Fruit fly (Drosophila melanogaster) whole organism, embryonic: ENCODE measurements around the gene CG32161.

Source experiments
- Awh ChIP-seq: fragments of 200-800 bp; sonication (Bioruptor generic); IDR thresholded peaks from 2 replicates; pipeline ENCODE4, ENCODE4 v1.3.6; 2022; ENCODE audit warnings: missing biosample characterization, missing genetic modification characterization
- Blimp-1 ChIP-seq: fragments of 200-800 bp; sonication (Bioruptor generic); optimal IDR thresholded peaks from 3 replicates; lab custom pipeline; 2018; ENCODE audit warnings: missing biosample characterization, missing genetic modification characterization, mild to moderate bottlenecking, moderate library complexity, missing genetic modification reagents
- CG10654 ChIP-seq: fragments of 200-800 bp; sonication (Bioruptor generic); optimal IDR thresholded peaks from 2 replicates; lab custom pipeline; 2016; ENCODE audit warnings: missing biosample characterization, missing genetic modification characterization
- CG12155 ChIP-seq: fragments of 200-800 bp; sonication (Bioruptor generic); optimal IDR thresholded peaks from 3 replicates; lab custom pipeline; 2016; ENCODE audit warnings: missing biosample characterization, missing genetic modification characterization
- CG13624 ChIP-seq: fragments of 200-800 bp; sonication (Bioruptor generic); optimal IDR thresholded peaks from 2 replicates; lab custom pipeline; 2016; ENCODE audit warnings: missing biosample characterization, missing genetic modification characterization
- CG17568 ChIP-seq: fragments of 200-800 bp; sonication (Bioruptor generic); optimal IDR thresholded peaks from 2 replicates; lab custom pipeline; 2018; ENCODE audit warnings: missing biosample characterization, mild to moderate bottlenecking, missing genetic modification characterization, moderate library complexity
- CG18262 ChIP-seq: fragments of 200-800 bp; optimal IDR thresholded peaks from 3 replicates; lab custom pipeline; 2019; ENCODE audit warnings: missing biosample characterization, mild to moderate bottlenecking, missing genetic modification characterization, moderate library complexity
- CG18599 ChIP-seq: fragments of 200-800 bp; sonication (Bioruptor generic); optimal IDR thresholded peaks from 3 replicates; lab custom pipeline; 2017; ENCODE audit warnings: missing biosample characterization, missing genetic modification characterization, mild to moderate bottlenecking, moderate library complexity, missing genetic modification reagents
- CG31365 ChIP-seq: fragments of 200-800 bp; sonication (Bioruptor generic); optimal IDR thresholded peaks from 2 replicates; lab custom pipeline; 2018; ENCODE audit warnings: missing biosample characterization, mild to moderate bottlenecking, missing genetic modification characterization
- CG34422 ChIP-seq: fragments of 200-800 bp; sonication (Bioruptor generic); IDR thresholded peaks from 3 replicates; pipeline ENCODE4 v1.3.6; 2022; ENCODE audit warnings: missing biosample characterization, missing genetic modification characterization
- CG3847 ChIP-seq: fragments of 200-800 bp; sonication (Bioruptor generic); IDR thresholded peaks from 2 replicates; pipeline ENCODE4 v1.3.6; 2022; ENCODE audit warnings: missing biosample characterization, missing genetic modification characterization
- CG3995 ChIP-seq: fragments of 200-800 bp; sonication (Bioruptor generic); optimal IDR thresholded peaks from 3 replicates; lab custom pipeline; 2016; ENCODE audit warnings: missing biosample characterization, missing genetic modification characterization
- CG4360 ChIP-seq: fragments of 200-800 bp; sonication (Bioruptor generic); IDR thresholded peaks from 2 replicates; pipeline ENCODE4 v1.3.6; 2022; ENCODE audit warnings: missing biosample characterization, missing genetic modification characterization
- CG9727 ChIP-seq: fragments of 200-800 bp; sonication (Bioruptor generic); optimal IDR thresholded peaks from 3 replicates; lab custom pipeline; 2017; ENCODE audit warnings: missing biosample characterization, mild to moderate bottlenecking, missing genetic modification characterization
- CTCF ChIP-seq: fragments of 200-800 bp; sonication (Bioruptor generic); optimal IDR thresholded peaks from 2 replicates; lab custom pipeline; 2017; ENCODE audit warnings: missing biosample characterization, mild to moderate bottlenecking, missing genetic modification characterization, moderate library complexity
- D19A ChIP-seq: fragments of 200-800 bp; optimal IDR thresholded peaks from 3 replicates; lab custom pipeline; 2019; ENCODE audit warnings: missing biosample characterization, mild to moderate bottlenecking, missing genetic modification characterization, moderate library complexity
- GATAe ChIP-seq: fragments of 200-800 bp; sonication (Bioruptor generic); conservative IDR thresholded peaks from 2 replicates; pipeline ENCODE4 v1.3.6; 2022; ENCODE audit warnings: missing biosample characterization, missing genetic modification characterization
- Hmr ChIP-seq: fragments of 200-800 bp; sonication (Bioruptor generic); optimal IDR thresholded peaks from 3 replicates; lab custom pipeline; 2017; ENCODE audit warnings: mild to moderate bottlenecking, missing biosample characterization, missing genetic modification reagents, missing genetic modification characterization
- Hr78 ChIP-seq, 2 experiments: fragments of 200-800 bp in 1 of 2; fragments of >200 bp in 1 of 2; sonication (Bioruptor generic) in 1 of 2; optimal IDR thresholded peaks; 2 replicates each; lab custom pipeline; 2017 to 2019; ENCODE audit warnings: missing biosample characterization in 2 of 2, missing genetic modification characterization in 2 of 2, mild to moderate bottlenecking in 1 of 2, moderate library complexity in 1 of 2
- Lhr ChIP-seq: fragments of 200-800 bp; sonication (Bioruptor generic); optimal IDR thresholded peaks from 3 replicates; lab custom pipeline; 2017; ENCODE audit warnings: mild to moderate bottlenecking, missing biosample characterization, missing genetic modification reagents, missing genetic modification characterization
- MBD-R2 ChIP-seq: fragments of 200-800 bp; sonication (Bioruptor generic); IDR thresholded peaks from 2 replicates; pipeline ENCODE4 v1.3.6; 2022; ENCODE audit warnings: missing biosample characterization, missing genetic modification characterization
- Med ChIP-seq: fragments of 200-800 bp; sonication (Bioruptor generic); peaks from one replicate; lab custom pipeline; 2016; ENCODE audit warnings: missing biosample characterization, missing genetic modification characterization, mild to moderate bottlenecking, inconsistent platforms, moderate library complexity
- Meics ChIP-seq: fragments of 200-800 bp; sonication (Bioruptor generic); optimal IDR thresholded peaks from 2 replicates; lab custom pipeline; 2017; ENCODE audit warnings: missing biosample characterization, mild to moderate bottlenecking, missing genetic modification characterization
- NfI ChIP-seq: fragments of 200-800 bp; sonication (Bioruptor generic); optimal IDR thresholded peaks from 3 replicates; lab custom pipeline; 2018; ENCODE audit warnings: missing biosample characterization, mild to moderate bottlenecking, missing genetic modification characterization, moderate library complexity
- Sox100B ChIP-seq: fragments of 200-800 bp; sonication (Bioruptor generic); optimal IDR thresholded peaks from 3 replicates; lab custom pipeline; 2018; ENCODE audit warnings: missing biosample characterization, mild to moderate bottlenecking, missing genetic modification characterization
- Xrp1 ChIP-seq: fragments of 200-800 bp; sonication (Bioruptor generic); IDR thresholded peaks from 2 replicates; pipeline ENCODE4 v1.3.6; 2022; ENCODE audit warnings: missing biosample characterization, missing genetic modification characterization
- ab ChIP-seq: fragments of 200-800 bp; sonication (Bioruptor generic); optimal IDR thresholded peaks from 2 replicates; lab custom pipeline; 2016; ENCODE audit warnings: missing biosample characterization, missing genetic modification characterization
- ase ChIP-seq: fragments of 200-800 bp; sonication (Bioruptor generic); IDR thresholded peaks from 3 replicates; pipeline ENCODE4 v1.3.6; 2022; ENCODE audit warnings: missing biosample characterization, missing genetic modification characterization
- br ChIP-seq: fragments of >200 bp; optimal IDR thresholded peaks from 2 replicates; lab custom pipeline; 2017
- cad ChIP-seq: fragments of >200 bp; optimal IDR thresholded peaks from 2 replicates; lab custom pipeline; 2017; ENCODE audit warnings: missing biosample characterization, missing genetic modification characterization
- ci ChIP-seq: fragments of 200-800 bp; sonication (Bioruptor generic); IDR thresholded peaks from 3 replicates; pipeline ENCODE4 v1.3.6; 2022; ENCODE audit warnings: missing biosample characterization, missing genetic modification characterization
- cwo ChIP-seq: fragments of 200-800 bp; sonication (Bioruptor generic); optimal IDR thresholded peaks from 3 replicates; lab custom pipeline; 2017; ENCODE audit warnings: missing biosample characterization, missing genetic modification characterization, mild to moderate bottlenecking, moderate library complexity, missing genetic modification reagents
- esg ChIP-seq: fragments of 200-800 bp; sonication (Bioruptor generic); conservative IDR thresholded peaks from 2 replicates; pipeline ENCODE4 v1.3.6; 2022; ENCODE audit warnings: missing biosample characterization, missing genetic modification characterization
- exex ChIP-seq: fragments of 200-800 bp; sonication (Bioruptor generic); optimal IDR thresholded peaks from 4 replicates; lab custom pipeline; 2018; ENCODE audit warnings: missing biosample characterization, mild to moderate bottlenecking, missing genetic modification characterization, moderate library complexity
- fd3F ChIP-seq: fragments of 200-800 bp; sonication (Bioruptor generic); optimal IDR thresholded peaks from 2 replicates; lab custom pipeline; 2018; ENCODE audit warnings: missing biosample characterization, mild to moderate bottlenecking, missing genetic modification characterization, moderate library complexity
- fd64A ChIP-seq: fragments of 200-800 bp; sonication (Bioruptor generic); optimal IDR thresholded peaks from 3 replicates; lab custom pipeline; 2018; ENCODE audit warnings: missing biosample characterization, mild to moderate bottlenecking, missing genetic modification characterization
- gcm ChIP-seq: fragments of 200-800 bp; sonication (Bioruptor generic); optimal IDR thresholded peaks from 2 replicates; lab custom pipeline; 2019; ENCODE audit warnings: missing biosample characterization, mild to moderate bottlenecking, missing genetic modification characterization, moderate library complexity
- grn ChIP-seq: fragments of 200-800 bp; sonication (Bioruptor generic); optimal IDR thresholded peaks from 3 replicates; lab custom pipeline; 2017; ENCODE audit warnings: missing biosample characterization, missing genetic modification characterization
- hkb ChIP-seq, 2 experiments: fragments of 200-800 bp in 1 of 2; fragments of >200 bp in 1 of 2; sonication (Bioruptor generic) in 1 of 2; IDR thresholded peaks in 1 of 2; optimal IDR thresholded peaks in 1 of 2; 2 replicates each; pipeline versions ENCODE4 v1.3.6 to Lab custom; 2017 to 2022; ENCODE audit warnings: missing biosample characterization in 1 of 2, missing genetic modification characterization in 1 of 2
- kni ChIP-seq: fragments of 200-800 bp; sonication (Bioruptor generic); optimal IDR thresholded peaks from 3 replicates; lab custom pipeline; 2017; ENCODE audit warnings: mild to moderate bottlenecking, missing biosample characterization, missing genetic modification reagents, missing genetic modification characterization
- nmo ChIP-seq: fragments of 200-800 bp; sonication (Bioruptor generic); optimal IDR thresholded peaks from 2 replicates; lab custom pipeline; 2018; ENCODE audit warnings: missing biosample characterization, mild to moderate bottlenecking, missing genetic modification characterization, moderate library complexity
- nom ChIP-seq: fragments of 200-800 bp; sonication (Bioruptor generic); optimal IDR thresholded peaks from 2 replicates; lab custom pipeline; 2017; ENCODE audit warnings: missing biosample characterization, missing genetic modification characterization, mild to moderate bottlenecking, moderate library complexity, missing genetic modification reagents
- pan ChIP-seq, 4 experiments: fragments of >200 bp in 3 of 4; fragments of 200-800 bp in 1 of 4; sonication (Bioruptor generic) in 1 of 4; optimal IDR thresholded peaks in 3 of 4; IDR thresholded peaks in 1 of 4; 2 replicates each; pipeline versions ENCODE4 v1.3.6 to Lab custom; 2017 to 2022; ENCODE audit warnings: missing biosample characterization in 2 of 4, missing genetic modification characterization in 2 of 4, mixed read lengths in 1 of 4
- ranshi ChIP-seq: fragments of 200-800 bp; sonication (Bioruptor generic); IDR thresholded peaks from 2 replicates; pipeline ENCODE4 v1.3.6; 2022; ENCODE audit warnings: missing biosample characterization, missing genetic modification characterization
- rib ChIP-seq: fragments of 200-800 bp; sonication (Bioruptor generic); IDR thresholded peaks from 2 replicates; pipeline ENCODE4 v1.3.6; 2022; ENCODE audit warnings: missing biosample characterization, missing genetic modification characterization
- sim ChIP-seq: fragments of 200-800 bp; sonication (Bioruptor generic); IDR thresholded peaks from 2 replicates; pipeline ENCODE4 v1.3.6; 2022; ENCODE audit warnings: missing biosample characterization, missing genetic modification characterization
- sr ChIP-seq: fragments of 200-800 bp; sonication (Bioruptor generic); IDR thresholded peaks from 3 replicates; pipeline ENCODE4 v1.3.6; 2022; ENCODE audit warnings: missing biosample characterization, missing genetic modification characterization
- twi ChIP-seq: fragments of 200-800 bp; optimal IDR thresholded peaks from 2 replicates; lab custom pipeline; 2019; ENCODE audit warnings: missing biosample characterization, mild to moderate bottlenecking, missing genetic modification characterization, moderate library complexity

Gene CG32161

dm6 chr3L:16803708-16804350 lies 42.2 kb upstream of the CG32161 start (continued):
- TF ChIP-seq Meics (GFP tag; lab: Kevin White, UChicago) = peak; percentile 2
- TF ChIP-seq CG3995 (GFP tag; lab: Kevin White, UChicago) = no peak
- TF ChIP-seq kni = peak; percentile 19
- TF ChIP-seq cad (GFP tag; lab: Kevin White, UChicago) = peak; percentile 59
- TF ChIP-seq D19A (tag; lab: Kevin White, UChicago) = peak; percentile 16
- TF ChIP-seq Hmr = peak; percentile 61
- peak; percentile 87 for TF ChIP-seq exex (tag; lab: Kevin White, UChicago)
- TF ChIP-seq CG31365 (tag; lab: Kevin White, UChicago) = peak; percentile 28
- peak; percentile 30; the same call in 1 of the 2 replicates for TF ChIP-seq Xrp1 (GFP tag; lab: Robert Waterston, UW)
- TF ChIP-seq Sox100B = peak; percentile 71
- peak; percentile 22; the same call in 1 of the 2 replicates for TF ChIP-seq sim
- TF ChIP-seq nom (GFP tag; lab: Kevin White, UChicago) = no peak
- TF ChIP-seq ranshi (GFP tag; lab: Robert Waterston, UW) = peak; percentile 21; the same call in 1 of the 2 replicates
- TF ChIP-seq CG10654 (GFP tag; lab: Kevin White, UChicago) = no peak
- TF ChIP-seq CG18599 (GFP tag; lab: Kevin White, UChicago) = peak; percentile 50
- no peak for TF ChIP-seq twi
- TF ChIP-seq CG34422 (GFP tag; lab: Robert Waterston, UW) = peak; percentile 38; the same call in 1 of the 3 replicates
- peak; percentile 30; the same call in 1 of the 2 replicates for TF ChIP-seq CG3847 (GFP tag; lab: Robert Waterston, UW)
- peak; percentile 82 for TF ChIP-seq GATAe (GFP tag; lab: Robert Waterston, UW)
- peak; percentile 57 for TF ChIP-seq CTCF (GFP tag; lab: Kevin White, UChicago)
- peak; percentile 28 for TF ChIP-seq CG9727 (GFP tag; lab: Kevin White, UChicago)
- TF ChIP-seq CG17568 (GFP tag; lab: Kevin White, UChicago) = peak; percentile 55
- peak; percentile 14 for TF ChIP-seq fd3F (GFP tag; lab: Kevin White, UChicago)
- TF ChIP-seq ci (GFP tag; lab: Robert Waterston, UW) = peak; percentile 67
- TF ChIP-seq MBD-R2 = no peak
- TF ChIP-seq Med (GFP tag; lab: Kevin White, UChicago) = peak; percentile 93
- TF ChIP-seq esg (GFP tag; lab: Robert Waterston, UW) = no peak
- TF ChIP-seq Lhr (GFP tag; lab: Kevin White, UChicago) = no peak
- peak; percentile 61 for TF ChIP-seq rib (GFP tag; lab: Robert Waterston, UW)
- TF ChIP-seq CG13624 (GFP tag; lab: Kevin White, UChicago) = no peak
- peak; percentile 38 for TF ChIP-seq gcm
- no peak for TF ChIP-seq ase (GFP tag; lab: Robert Waterston, UW)
- TF ChIP-seq NfI (GFP tag; lab: Kevin White, UChicago) = peak; percentile 38
- TF ChIP-seq fd64A (GFP tag; lab: Kevin White, UChicago) = peak; percentile 66
- 0 out of 2 replicates have a peak, but pooled peaks have one; percentile 10 for TF ChIP-seq CG4360
- peak; percentile 11 for TF ChIP-seq nmo (GFP tag; lab: Kevin White, UChicago)
- peak; percentile 27 for TF ChIP-seq grn (GFP tag; lab: Kevin White, UChicago)
- no peak for TF ChIP-seq CG12155 (GFP tag; lab: Kevin White, UChicago)
- TF ChIP-seq Awh (GFP tag; lab: Robert Waterston, UW) = peak; percentile 46; the same call in 1 of the 2 replicates
- peak; percentile 38 for TF ChIP-seq CG18262 (tag; lab: Kevin White, UChicago)
- peak; percentile 4 for TF ChIP-seq Blimp-1 (GFP tag; lab: Kevin White, UChicago)
- no peak for TF ChIP-seq pan (optimal IDR thresholded peaks at IDR 0.05; lab: Kevin White, UChicago)
- peak in 1 of 2 experiments; percentile 40 for TF ChIP-seq pan (GFP tag; optimal IDR thresholded peaks at IDR 0.05 in 1 of 2, IDR thresholded peaks at IDR 0.05 in 1 of 2)
- TF ChIP-seq Hr78 (GFP tag; optimal IDR thresholded peaks at IDR 0.05; lab: Kevin White, UChicago) = peak in 1 of 2 experiments; percentile 87
- peak; percentile 75 for TF ChIP-seq cwo (GFP tag; lab: Kevin White, UChicago)
- peak; percentile 40; the same call in 1 of the 3 replicates for TF ChIP-seq sr (GFP tag; lab: Robert Waterston, UW)
- no peak for TF ChIP-seq br (lab: Kevin White, UChicago)
- no peak for TF ChIP-seq ab (GFP tag; lab: Kevin White, UChicago)
- TF ChIP-seq hkb (optimal IDR thresholded peaks at IDR 0.05; lab: Kevin White, UChicago) = no peak
- 0 out of 2 replicates have a peak, but pooled peaks have one; percentile 14 for TF ChIP-seq hkb (GFP tag; IDR thresholded peaks at IDR 0.05; lab: Robert Waterston, UW)
